Fruit fly (Drosophila melanogaster): ENCODE results near the gene Cpr65Ay.
A peak's percentile ranks its signal among the peaks of the same experiment; 100 is the strongest.

Cpr65Ay gene

dm6 chr3L:6184884-6185438 lies 26.5 kb upstream of the Cpr65Ay start, which contains the start of the genes D19B and CG43293 (continued):
- TF ChIP-seq pb (GFP tag; optimal IDR thresholded peaks at IDR 0.05) (peak; percentile 80), B-H2 (GFP tag; optimal IDR thresholded peaks at IDR 0.05) (peak; percentile 87), CG8359 (GFP tag; optimal IDR thresholded peaks at IDR 0.05; ENCODE audit: borderline replicate concordance) (peak; percentile 25), CG2129 (GFP tag; IDR thresholded peaks at IDR 0.05; ENCODE audit: partially characterized antibody) (0 out of 2 replicates have a peak, but pooled peaks have one; percentile 15), CG4404 (GFP tag; IDR thresholded peaks at IDR 0.05) (peak; percentile 73), sens-2 (GFP tag; IDR thresholded peaks at IDR 0.05) (peak; percentile 64), CG42726 (GFP tag; IDR thresholded peaks at IDR 0.05; ENCODE audit: partially characterized antibody) (no peak), CG17385 (GFP tag; optimal IDR thresholded peaks at IDR 0.05) (peak; percentile 81), dmrt99B (tag; optimal IDR thresholded peaks at IDR 0.05) (peak; percentile 90), CG6683 (GFP tag; optimal IDR thresholded peaks at IDR 0.05) (peak; percentile 69), CG11696 (GFP tag; IDR thresholded peaks at IDR 0.05) (peak; percentile 99), p53 (GFP tag; optimal IDR thresholded peaks at IDR 0.05) (peak; percentile 81), Myb (GFP tag; optimal IDR thresholded peaks at IDR 0.05) (peak; percentile 59), CG7372 (GFP tag; IDR thresholded peaks at IDR 0.05) (peak; percentile 73), CG14710 (tag; optimal IDR thresholded peaks at IDR 0.05) (peak; percentile 74), Hr39 (optimal IDR thresholded peaks at IDR 0.05) (no peak), tin (GFP tag; optimal IDR thresholded peaks at IDR 0.05) (peak; percentile 92), CG32532 (GFP tag; IDR thresholded peaks at IDR 0.05) (peak; percentile 97), Opbp (GFP tag; IDR thresholded peaks at IDR 0.05; ENCODE audit: partially characterized antibody) (peak; percentile 77; the same call in 2 of the 3 replicates), Eip74EF (GFP tag; optimal IDR thresholded peaks at IDR 0.05) (no peak), gcm (GFP tag; optimal IDR thresholded peaks at IDR 0.05) (peak; percentile 83), Xrp1 (GFP tag; IDR thresholded peaks at IDR 0.05) (peak; percentile 95), shn (GFP tag; optimal IDR thresholded peaks at IDR 0.05) (peak; percentile 85), vnd (GFP tag; IDR thresholded peaks at IDR 0.05; ENCODE audit: partially characterized antibody) (0 out of 3 replicates have a peak, but pooled peaks have one; percentile 34), CG4820 (GFP tag; optimal IDR thresholded peaks at IDR 0.05) (peak; percentile 69), abd-A (tag; optimal IDR thresholded peaks at IDR 0.05) (no peak), CG3847 (GFP tag; IDR thresholded peaks at IDR 0.05) (peak; percentile 91), repo (GFP tag; optimal IDR thresholded peaks at IDR 0.05) (peak; percentile 79), CG14965 (GFP tag; optimal IDR thresholded peaks at IDR 0.05; ENCODE audit: borderline replicate concordance) (no peak), disco-r (GFP tag; optimal IDR thresholded peaks at IDR 0.05) (peak; percentile 57), tap (tag; optimal IDR thresholded peaks at IDR 0.05) (peak; percentile 75), sc (optimal IDR thresholded peaks at IDR 0.05) (no peak), sc (GFP tag; optimal IDR thresholded peaks at IDR 0.05) (peak; percentile 65), Mad (GFP tag; optimal IDR thresholded peaks at IDR 0.05) (peak; percentile 87), CG9727 (GFP tag; optimal IDR thresholded peaks at IDR 0.05) (peak; percentile 86), CG11247 (GFP tag; IDR thresholded peaks at IDR 0.05) (peak; percentile 95), Hand (GFP tag; optimal IDR thresholded peaks at IDR 0.05) (peak; percentile 62), en (GFP tag; optimal IDR thresholded peaks at IDR 0.05) (peak; percentile 33), CG2116 (GFP tag; optimal IDR thresholded peaks at IDR 0.05) (peak; percentile 64), fu2 (GFP tag; optimal IDR thresholded peaks at IDR 0.05) (peak; percentile 77), Camta (GFP tag; optimal IDR thresholded peaks at IDR 0.05) (peak; percentile 83), CG4730 (GFP tag; IDR thresholded peaks at IDR 0.05) (peak; percentile 86), CG6272 (GFP tag; IDR thresholded peaks at IDR 0.05) (peak; percentile 81), wdn (GFP tag; IDR thresholded peaks at IDR 0.05) (peak; percentile 87), Adf1 (GFP tag; IDR thresholded peaks at IDR 0.05) (peak; percentile 80), Pdp1 (GFP tag; optimal IDR thresholded peaks at IDR 0.05) (peak; percentile 82 to 87), CG11456 (GFP tag; IDR thresholded peaks at IDR 0.05) (peak; percentile 98), CG18011 (GFP tag; optimal IDR thresholded peaks at IDR 0.05) (peak; percentile 82), bab2 (GFP tag; optimal IDR thresholded peaks at IDR 0.05) (peak; percentile 91), Stat92E (GFP tag; optimal IDR thresholded peaks at IDR 0.05) (no peak)
